Worm (Caenorhabditis elegans) whole organism, L4 larva: ENCODE data around the gene fipr-25.

Experiments
- D1046.2 ChIP-seq: fragments of 200-800 bp; sonication (Bioruptor generic); IDR thresholded peaks from 2 replicates; pipeline ENCODE4 v1.3.6; 2022; ENCODE audit warnings: missing genetic modification characterization, missing compliant biosample characterization
- F26F4.8 ChIP-seq: fragments of 200-800 bp; sonication (Bioruptor generic); conservative IDR thresholded peaks from 2 replicates; pipeline ENCODE4 v1.3.6; 2022; ENCODE audit warnings: missing genetic modification characterization, missing compliant biosample characterization
- F37D6.2 ChIP-seq: sonication (generic microtip); optimal IDR thresholded peaks from 2 replicates; lab custom pipeline; 2016; ENCODE audit warnings: mild to moderate bottlenecking, missing genetic modification characterization, missing compliant biosample characterization
- F44E2.7 ChIP-seq: fragments of 200-800 bp; sonication (Bioruptor generic); IDR thresholded peaks from 2 replicates; pipeline ENCODE4 v2.1.2; 2022; ENCODE audit warnings: missing genetic modification characterization, missing compliant biosample characterization
- F49E8.2 ChIP-seq: sonication (generic microtip); optimal IDR thresholded peaks from 2 replicates; lab custom pipeline; 2016; ENCODE audit warnings: missing compliant biosample characterization, mild to moderate bottlenecking, missing genetic modification characterization, borderline replicate concordance
- T20F7.1 ChIP-seq: fragments of 200-800 bp; sonication (Bioruptor generic); optimal IDR thresholded peaks from 2 replicates; lab custom pipeline; 2018; ENCODE audit warnings: mild to moderate bottlenecking, missing genetic modification characterization, missing compliant biosample characterization
- Y48G9A.11 ChIP-seq: fragments of 200-800 bp; sonication (Bioruptor generic); IDR thresholded peaks from 2 replicates; pipeline ENCODE4 v1.3.6; 2022; ENCODE audit warnings: missing genetic modification reagents, missing genetic modification characterization, missing compliant biosample characterization
- Y5F2A.4 ChIP-seq: fragments of 200-800 bp; sonication (Bioruptor generic); optimal IDR thresholded peaks from 2 replicates; lab custom pipeline; 2018; ENCODE audit warnings: mild to moderate bottlenecking, missing genetic modification characterization, missing compliant biosample characterization
- aly-2 ChIP-seq: sonication (generic microtip); optimal IDR thresholded peaks from 2 replicates; lab custom pipeline; 2018; ENCODE audit warnings: missing biosample characterization, missing genetic modification characterization
- attf-4 ChIP-seq: sonication (generic microtip); optimal IDR thresholded peaks from 3 replicates; lab custom pipeline; 2017; ENCODE audit warnings: missing biosample characterization, missing genetic modification characterization
- ceh-20 ChIP-seq: fragments of 200-800 bp; sonication (Bioruptor generic); IDR thresholded peaks from 2 replicates; pipeline ENCODE4 v1.3.6; 2022; ENCODE audit warnings: missing genetic modification reagents, missing genetic modification characterization, missing compliant biosample characterization
- ceh-32 ChIP-seq: sonication (generic microtip); optimal IDR thresholded peaks from 2 replicates; lab custom pipeline; 2016; ENCODE audit warnings: mild to moderate bottlenecking, missing genetic modification characterization, missing compliant biosample characterization; ENCODE audit not compliant: poor library complexity
- ceh-44 ChIP-seq: fragments of 200-800 bp; sonication (Bioruptor generic); IDR thresholded peaks from 2 replicates; pipeline ENCODE4 v1.3.6; 2022; ENCODE audit warnings: missing genetic modification reagents, missing genetic modification characterization, missing compliant biosample characterization
- daf-16 ChIP-seq, 3 experiments: sonication (generic microtip); optimal IDR thresholded peaks; 2 replicates each; lab custom pipeline; 2016 to 2017; ENCODE audit warnings: missing genetic modification characterization in 3 of 3, missing genetic modification reagents in 3 of 3, mild to moderate bottlenecking in 2 of 3, missing compliant biosample characterization in 2 of 3, missing biosample characterization in 1 of 3, moderate library complexity in 1 of 3
- dmd-6 ChIP-seq: fragments of 200-800 bp; sonication (Bioruptor generic); IDR thresholded peaks from 2 replicates; pipeline ENCODE4 v1.3.6; 2022; ENCODE audit warnings: missing genetic modification reagents, missing genetic modification characterization, missing compliant biosample characterization
- egl-43 ChIP-seq: fragments of 200-800 bp; sonication (Bioruptor generic); IDR thresholded peaks from 2 replicates; pipeline ENCODE4 v1.3.6; 2022; ENCODE audit warnings: missing genetic modification reagents, missing genetic modification characterization, missing compliant biosample characterization
- gei-8 ChIP-seq: fragments of 200-800 bp; sonication (Bioruptor generic); optimal IDR thresholded peaks from 2 replicates; lab custom pipeline; 2018; ENCODE audit warnings: mild to moderate bottlenecking, missing genetic modification characterization, missing compliant biosample characterization
- hlh-11 ChIP-seq: fragments of 200-800 bp; sonication (Bioruptor generic); optimal IDR thresholded peaks from 2 replicates; lab custom pipeline; 2018; ENCODE audit warnings: mild to moderate bottlenecking, missing genetic modification characterization, missing compliant biosample characterization
- lin-15B ChIP-seq: fragments of 150-350 bp; sonication (generic microtip); optimal IDR thresholded peaks from 3 replicates; lab custom pipeline; 2014; ENCODE audit warnings: missing biosample characterization, missing genetic modification characterization
- mdt-29 ChIP-seq: fragments of 200-800 bp; sonication (Bioruptor generic); IDR thresholded peaks from 2 replicates; pipeline ENCODE4 v1.3.6; 2022; ENCODE audit warnings: missing genetic modification reagents, missing genetic modification characterization, missing compliant biosample characterization
- mxl-2 ChIP-seq: fragments of 200-800 bp; sonication (Bioruptor generic); conservative IDR thresholded peaks from 2 replicates; pipeline ENCODE4 v1.3.6; 2022; ENCODE audit warnings: missing genetic modification reagents, missing genetic modification characterization, missing compliant biosample characterization
- nhr-11 ChIP-seq: fragments of 150-350 bp; optimal IDR thresholded peaks from 2 replicates; lab custom pipeline; 2014; ENCODE audit warnings: missing biosample characterization, missing genetic modification characterization
- nhr-28 ChIP-seq: fragments of 150-350 bp; optimal IDR thresholded peaks from 2 replicates; lab custom pipeline; 2014; ENCODE audit warnings: missing biosample characterization, missing genetic modification characterization
- nhr-48 ChIP-seq: sonication (generic microtip); optimal IDR thresholded peaks from 2 replicates; lab custom pipeline; 2016; ENCODE audit warnings: mild to moderate bottlenecking, missing genetic modification characterization, missing compliant biosample characterization
- php-3 ChIP-seq: fragments of 200-800 bp; sonication (Bioruptor generic); IDR thresholded peaks from 2 replicates; pipeline ENCODE4 v1.3.6; 2022; ENCODE audit warnings: missing genetic modification reagents, missing genetic modification characterization, missing compliant biosample characterization
- pqm-1 ChIP-seq: sonication (generic microtip); optimal IDR thresholded peaks from 2 replicates; lab custom pipeline; 2017; ENCODE audit warnings: missing biosample characterization, missing genetic modification characterization
- sdz-12 ChIP-seq: fragments of 200-800 bp; sonication (Bioruptor generic); optimal IDR thresholded peaks from 2 replicates; lab custom pipeline; 2018; ENCODE audit warnings: mild to moderate bottlenecking, missing genetic modification characterization, missing compliant biosample characterization
- set-16 ChIP-seq: fragments of 200-800 bp; sonication (Bioruptor generic); IDR thresholded peaks from 2 replicates; pipeline ENCODE4 v1.3.6; 2022; ENCODE audit warnings: missing genetic modification reagents, missing genetic modification characterization, missing compliant biosample characterization
- snpc-4 ChIP-seq: fragments of 150-350 bp; optimal IDR thresholded peaks from 2 replicates; lab custom pipeline; 2014; ENCODE audit warnings: missing biosample characterization, missing genetic modification characterization
- spr-1 ChIP-seq: sonication (generic microtip); optimal IDR thresholded peaks from 2 replicates; lab custom pipeline; 2016; ENCODE audit warnings: mild to moderate bottlenecking, missing genetic modification characterization, missing compliant biosample characterization
- unc-130 ChIP-seq: sonication (generic microtip); optimal IDR thresholded peaks from 2 replicates; lab custom pipeline; 2016; ENCODE audit warnings: missing genetic modification reagents, missing genetic modification characterization, missing compliant biosample characterization
- unc-62 ChIP-seq, 3 experiments: fragments of 150-350 bp in 1 of 3; sonication (generic microtip); optimal IDR thresholded peaks in 2 of 3; peaks in 1 of 3; 1 replicate in 1 of 3; 2 replicates in 2 of 3; lab custom pipeline; 2014 to 2017; ENCODE audit warnings: missing biosample characterization in 3 of 3, missing genetic modification characterization in 3 of 3, missing genetic modification reagents in 3 of 3, missing genotype in 1 of 3
- vab-7 ChIP-seq: fragments of 200-800 bp; sonication (Bioruptor generic); IDR thresholded peaks from 2 replicates; pipeline ENCODE4 v1.3.6; 2022; ENCODE audit warnings: missing genetic modification reagents, missing genetic modification characterization, missing compliant biosample characterization
- ztf-11 ChIP-seq: fragments of 150-350 bp; optimal IDR thresholded peaks from 2 replicates; lab custom pipeline; 2014; ENCODE audit warnings: missing biosample characterization, missing genetic modification characterization

fipr-25 gene

DNA sequence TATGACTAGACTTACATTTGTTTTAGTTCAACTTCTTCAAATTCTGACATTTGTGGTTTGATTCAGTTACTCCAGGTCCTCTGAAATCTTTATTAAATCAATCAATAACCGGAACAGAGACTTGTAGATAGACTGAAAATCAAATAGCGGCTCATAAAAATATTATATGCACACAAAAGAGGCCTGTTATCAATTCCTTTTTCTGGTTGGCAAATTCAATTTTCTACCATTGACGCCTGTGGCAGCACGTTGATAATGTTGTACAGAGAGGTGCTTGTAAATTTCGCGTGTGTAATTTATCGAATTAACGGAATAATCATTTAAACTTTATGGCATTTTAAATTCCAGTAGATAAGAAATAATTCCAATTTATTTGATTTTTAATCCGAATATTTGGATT, 29.7 kb downstream of the fipr-25 start, which contains the start of gene T08B1.1 (continued):
- TF ChIP-seq F44E2.7 (GFP tag; lab: Robert Waterston, UW) (no peak), F26F4.8 (GFP tag; lab: Robert Waterston, UW) (no peak), mdt-29 (no peak), nhr-48 (tag; lab: Kevin White, UChicago) (no peak), nhr-11 (tag; lab: Kevin White, UChicago) (no peak), F37D6.2 (no peak), unc-130 (GFP tag; lab: Kevin White, UChicago) (no peak), Y5F2A.4 (GFP tag; lab: Kevin White, UChicago) (no peak), mxl-2 (GFP tag; lab: Robert Waterston, UW) (no peak), php-3 (GFP tag; lab: Robert Waterston, UW) (peak; percentile 94), lin-15B (tag; lab: Kevin White, UChicago) (no peak), ceh-44 (GFP tag; lab: Robert Waterston, UW) (no peak), D1046.2 (GFP tag; lab: Robert Waterston, UW) (no peak), pqm-1 (tag; lab: Kevin White, UChicago) (peak; percentile 89), spr-1 (no peak)
- TF ChIP-seq, all 104 proteins: peak for 8

DNA sequence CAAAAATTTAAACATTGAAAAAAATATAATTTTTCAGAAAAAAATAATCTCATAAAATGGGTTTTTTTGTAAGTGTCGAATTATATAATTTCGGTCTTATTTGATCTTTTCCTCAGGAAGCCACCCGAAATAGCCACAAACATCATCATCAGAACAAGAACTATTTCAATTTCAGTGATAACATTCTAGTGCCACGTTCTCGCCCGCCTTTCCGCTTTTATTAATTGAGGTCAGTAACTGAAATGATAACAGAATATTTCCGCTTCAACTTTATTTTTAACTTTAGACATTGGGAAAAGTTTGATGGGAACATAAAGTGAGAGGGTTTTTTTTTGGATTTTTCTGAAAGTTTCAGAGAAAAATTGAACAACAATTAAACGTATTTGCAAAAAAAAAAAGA, 32.0 kb downstream of the fipr-25 start:
- TF ChIP-seq pqm-1 (tag; lab: Kevin White, UChicago) (peak; percentile 83), vab-7 (GFP tag; lab: Robert Waterston, UW) (no peak), hlh-11 (tag; lab: Kevin White, UChicago) (peak; percentile 8), attf-4 (tag; lab: Kevin White, UChicago) (no peak), dmd-6 (GFP tag; lab: Robert Waterston, UW) (peak; percentile 36; the same call in 1 of the 2 replicates), nhr-28 (peak; percentile 32), daf-16 (GFP tag; optimal IDR thresholded peaks at IDR 0.05; lab: Kevin White, UChicago) (no peak), daf-16 (tag; optimal IDR thresholded peaks at IDR 0.05; lab: Kevin White, UChicago) (peak; percentile 31), php-3 (GFP tag; lab: Robert Waterston, UW) (no peak), ceh-20 (GFP tag; lab: Robert Waterston, UW) (no peak), unc-62 (GFP tag; optimal IDR thresholded peaks at IDR 0.05 in 1 of 2; lab: Kevin White, UChicago) (peak in 1 of 2 experiments; percentile 30), unc-62 (tag; optimal IDR thresholded peaks at IDR 0.05; lab: Kevin White, UChicago) (no peak), snpc-4 (no peak)

DNA sequence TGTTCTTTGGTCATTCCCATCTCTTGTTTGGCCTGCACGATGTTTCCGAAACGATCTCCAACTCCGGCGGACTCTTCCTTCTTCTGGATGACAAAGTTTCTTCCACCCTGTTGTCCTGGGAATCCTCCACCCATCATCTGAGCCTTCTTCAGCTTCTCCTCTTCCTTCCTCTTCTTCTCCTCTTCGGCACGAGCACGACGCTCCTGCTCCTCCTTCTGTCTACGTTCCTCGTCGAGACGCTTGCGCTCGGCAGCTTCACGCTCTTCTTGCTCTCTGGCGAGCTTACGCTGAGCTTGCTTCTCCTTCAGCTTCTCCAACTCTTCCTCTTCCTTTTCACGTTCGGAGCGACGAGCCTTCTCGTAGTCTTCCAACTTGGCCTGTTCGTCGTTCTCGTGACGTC, 34.2 kb downstream of the fipr-25 start:
- no peak for TF ChIP-seq Y48G9A.11 (GFP tag; lab: Robert Waterston, UW)
- 0 out of 2 replicates have a peak, but pooled peaks have one; percentile 40 for TF ChIP-seq egl-43 (GFP tag; lab: Robert Waterston, UW)
- peak; percentile 90 for TF ChIP-seq set-16 (GFP tag; lab: Robert Waterston, UW)

DNA sequence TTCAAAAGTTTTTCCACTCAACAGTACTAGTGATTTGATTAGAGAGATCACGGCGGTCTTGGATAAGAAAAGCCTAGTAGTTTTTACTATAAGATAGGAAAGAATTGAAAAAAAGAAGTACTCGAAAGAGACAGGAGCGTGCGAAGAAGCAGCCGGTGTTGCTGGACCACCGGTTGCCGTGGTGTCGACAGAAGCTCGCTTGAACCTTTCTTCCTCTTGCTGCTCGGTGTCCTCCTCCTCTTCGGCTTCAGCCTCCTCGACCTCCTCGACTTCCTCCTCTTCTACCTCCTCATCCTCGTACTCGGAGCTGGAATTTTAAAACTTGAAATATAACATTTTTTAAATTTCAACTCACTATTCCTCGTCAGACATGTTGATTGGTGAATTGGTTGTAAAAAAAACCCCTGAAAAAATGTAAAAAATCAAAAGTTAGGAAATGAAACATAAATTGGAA, 35.3 kb downstream of the fipr-25 start, which contains the start of gene tnt-4:
Gene tnt-4, minus strand, starts transcription at position 404 of the 454 bp plus-strand sequence.
- TF ChIP-seq F49E8.2 (no peak), sdz-12 (GFP tag; lab: Kevin White, UChicago) (no peak), gei-8 (GFP tag; lab: Kevin White, UChicago) (no peak), ceh-32 (no peak), set-16 (GFP tag; lab: Robert Waterston, UW) (peak; percentile 76), aly-2 (no peak), T20F7.1 (GFP tag; lab: Kevin White, UChicago) (no peak)

DNA sequence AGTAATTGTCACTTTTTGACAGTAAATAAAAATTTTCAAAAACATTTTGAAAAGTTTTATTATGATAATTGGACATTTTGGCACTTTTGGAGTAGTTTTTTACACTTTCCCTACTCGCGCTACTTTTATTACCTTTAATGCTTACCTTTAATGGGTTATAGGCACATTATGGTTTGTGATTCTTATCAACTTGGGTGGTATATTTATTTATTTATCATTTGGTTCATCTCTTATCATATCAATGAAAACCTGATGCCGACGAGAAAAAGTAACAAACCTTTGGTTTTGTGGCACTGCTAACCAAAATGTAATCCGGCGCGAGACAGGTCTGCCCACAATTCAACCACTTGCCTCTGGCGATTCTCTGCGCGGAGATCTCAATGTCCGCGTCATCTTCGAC, 41.1 kb downstream of the fipr-25 start:
- TF ChIP-seq nhr-28 (peak; percentile 22), php-3 (GFP tag; lab: Robert Waterston, UW) (peak; percentile 74), daf-16 (GFP tag; optimal IDR thresholded peaks at IDR 0.05; lab: Kevin White, UChicago) (no peak), daf-16 (tag; optimal IDR thresholded peaks at IDR 0.05; lab: Kevin White, UChicago) (peak; percentile 63), ztf-11 (tag; lab: Kevin White, UChicago) (no peak)
